Fruit fly (Drosophila melanogaster): ENCODE measurements around the gene Or67c.

- TF ChIP-seq pan (optimal IDR thresholded peaks at IDR 0.05) (no peak), EcR (GFP tag; optimal IDR thresholded peaks at IDR 0.05) (no peak), psq (optimal IDR thresholded peaks at IDR 0.05) (no peak), CG8478 (optimal IDR thresholded peaks at IDR 0.05) (no peak), Dll (optimal IDR thresholded peaks at IDR 0.05) (no peak), usp (GFP tag; optimal IDR thresholded peaks at IDR 0.05) (no peak)
Observed at dm6 chr3L:10220064-10220463, 24.4 kb downstream of the Or67c start, which contains the start of gene CG32055.
